ENCODE assay signal across 1 fruit fly cellular context in genomic region chr2L:6047528-6048160, dm6.
A peak's percentile ranks its signal among the peaks of the same experiment; 100 is the strongest.
TF ChIP-seq lines count a peak whose summit lies in the region.

TSS of gene IPIP (plus strand) at chr2L:6048002.

TF ChIP-seq in whole organism, embryonic, 481 proteins besides CTCF, POLR2A, EP300 and RAD21 (continued from another document and continues in another):
- TF ChIP-seq ranshi (GFP tag; IDR thresholded peaks at IDR 0.05; lab: Robert Waterston, UW) (0 out of 2 replicates have a peak, but pooled peaks have one; percentile 27), NK7.1 (GFP tag; optimal IDR thresholded peaks at IDR 0.05; lab: Kevin White, UChicago) (no peak), Adf1 (GFP tag; IDR thresholded peaks at IDR 0.05; lab: Robert Waterston, UW) (peak; percentile 33; the same call in 1 of the 2 replicates), Nf-YB (GFP tag; optimal IDR thresholded peaks at IDR 0.05; lab: Kevin White, UChicago) (no peak), Hr3 (GFP tag; optimal IDR thresholded peaks at IDR 0.05; lab: Kevin White, UChicago) (no peak), CG3065 (GFP tag; optimal IDR thresholded peaks at IDR 0.05; lab: Kevin White, UChicago) (no peak), bigmax (GFP tag; optimal IDR thresholded peaks at IDR 0.05; lab: Kevin White, UChicago) (peak; percentile 28), da (GFP tag; optimal IDR thresholded peaks at IDR 0.05; lab: Kevin White, UChicago) (no peak), Med (GFP tag; lab: Kevin White, UChicago) (peak; percentile 91), pzg (GFP tag; optimal IDR thresholded peaks at IDR 0.05; lab: Kevin White, UChicago) (peak; percentile 83), nerfin-2 (GFP tag; IDR thresholded peaks at IDR 0.05; lab: Robert Waterston, UW; ENCODE audit: partially characterized antibody) (peak; percentile 63), CG31388 (GFP tag; optimal IDR thresholded peaks at IDR 0.05; lab: Kevin White, UChicago) (no peak), CG17186 (GFP tag; optimal IDR thresholded peaks at IDR 0.05; lab: Kevin White, UChicago) (peak; percentile 49), pum (GFP tag; optimal IDR thresholded peaks at IDR 0.05; lab: Kevin White, UChicago) (no peak), CG10543 (GFP tag; optimal IDR thresholded peaks at IDR 0.05; lab: Kevin White, UChicago) (peak; percentile 51), tgo (GFP tag; IDR thresholded peaks at IDR 0.05; lab: Robert Waterston, UW) (peak; percentile 29; the same call in 1 of the 3 replicates), HHEX (GFP tag; optimal IDR thresholded peaks at IDR 0.05; lab: Kevin White, UChicago) (no peak), CG4730 (GFP tag; IDR thresholded peaks at IDR 0.05; lab: Robert Waterston, UW) (no peak), Hand (GFP tag; optimal IDR thresholded peaks at IDR 0.05; lab: Kevin White, UChicago) (no peak), sr (GFP tag; IDR thresholded peaks at IDR 0.05; lab: Robert Waterston, UW) (0 out of 3 replicates have a peak, but pooled peaks have one; percentile 3), CHES-1-like (GFP tag; optimal IDR thresholded peaks at IDR 0.05; lab: Kevin White, UChicago) (no peak), gsb-n (tag; optimal IDR thresholded peaks at IDR 0.05; lab: Kevin White, UChicago) (no peak), PHDP (tag; optimal IDR thresholded peaks at IDR 0.05; lab: Kevin White, UChicago) (no peak), CG2875 (GFP tag; optimal IDR thresholded peaks at IDR 0.05; lab: Kevin White, UChicago) (no peak), cato (GFP tag; optimal IDR thresholded peaks at IDR 0.05; lab: Kevin White, UChicago; ENCODE audit: borderline replicate concordance) (no peak), CG12299 (tag; optimal IDR thresholded peaks at IDR 0.05; lab: Kevin White, UChicago) (no peak), Hr51 (GFP tag; optimal IDR thresholded peaks at IDR 0.05; lab: Kevin White, UChicago) (no peak), tna (GFP tag; IDR thresholded peaks at IDR 0.05; lab: Robert Waterston, UW; ENCODE audit: partially characterized antibody) (peak; percentile 79), E2f1 (GFP tag; IDR thresholded peaks at IDR 0.05; lab: Robert Waterston, UW) (0 out of 2 replicates have a peak, but pooled peaks have one; percentile 7), Fer2 (tag; optimal IDR thresholded peaks at IDR 0.05; lab: Kevin White, UChicago) (no peak), wor (GFP tag; IDR thresholded peaks at IDR 0.05; lab: Robert Waterston, UW) (no peak), vfl (GFP tag; optimal IDR thresholded peaks at IDR 0.05; lab: Kevin White, UChicago) (no peak), fru (optimal IDR thresholded peaks at IDR 0.05; lab: Kevin White, UChicago) (no peak), Abd-B (GFP tag; optimal IDR thresholded peaks at IDR 0.05; lab: Kevin White, UChicago) (no peak), Elba2 (GFP tag; optimal IDR thresholded peaks at IDR 0.05; lab: Kevin White, UChicago) (no peak), zfh1 (GFP tag; IDR thresholded peaks at IDR 0.05; lab: Robert Waterston, UW) (peak; percentile 54; the same call in 2 of the 3 replicates), zen (tag; optimal IDR thresholded peaks at IDR 0.05; lab: Kevin White, UChicago) (no peak), CG11398 (GFP tag; optimal IDR thresholded peaks at IDR 0.05; lab: Kevin White, UChicago) (no peak), Deaf1 (tag; optimal IDR thresholded peaks at IDR 0.05; lab: Kevin White, UChicago) (peak; percentile 68), CG18011 (GFP tag; optimal IDR thresholded peaks at IDR 0.05; lab: Kevin White, UChicago) (no peak), kah (GFP tag; optimal IDR thresholded peaks at IDR 0.05; lab: Kevin White, UChicago) (no peak), CG7372 (GFP tag; IDR thresholded peaks at IDR 0.05; lab: Robert Waterston, UW) (peak; percentile 42; the same call in 1 of the 2 replicates), Fer1 (GFP tag; optimal IDR thresholded peaks at IDR 0.05; lab: Kevin White, UChicago) (peak; percentile 4), D19A (tag; optimal IDR thresholded peaks at IDR 0.05; lab: Kevin White, UChicago) (no peak), Oaz (GFP tag; IDR thresholded peaks at IDR 0.05; lab: Robert Waterston, UW) (no peak), tap (tag; optimal IDR thresholded peaks at IDR 0.05; lab: Kevin White, UChicago) (no peak), Doc2 (GFP tag; IDR thresholded peaks at IDR 0.05; lab: Robert Waterston, UW) (no peak), corto (GFP tag; optimal IDR thresholded peaks at IDR 0.05; lab: Kevin White, UChicago) (no peak), CG9797 (GFP tag; optimal IDR thresholded peaks at IDR 0.05; lab: Kevin White, UChicago) (peak; percentile 57), Tbp (GFP tag; optimal IDR thresholded peaks at IDR 0.05; lab: Kevin White, UChicago) (no peak), lilli (GFP tag; optimal IDR thresholded peaks at IDR 0.05; lab: Kevin White, UChicago) (peak; percentile 34), BtbVII (GFP tag; optimal IDR thresholded peaks at IDR 0.05; lab: Kevin White, UChicago) (no peak), Scr (GFP tag; IDR thresholded peaks at IDR 0.05; lab: Robert Waterston, UW; ENCODE audit: partially characterized antibody) (peak; percentile 79), CG18599 (GFP tag; optimal IDR thresholded peaks at IDR 0.05; lab: Kevin White, UChicago) (peak; percentile 15), hb (GFP tag; IDR thresholded peaks at IDR 0.05; lab: Robert Waterston, UW; ENCODE audit: partially characterized antibody) (peak; percentile 83), CG6765 (GFP tag; optimal IDR thresholded peaks at IDR 0.05; lab: Kevin White, UChicago) (no peak), bcd (GFP tag; optimal IDR thresholded peaks at IDR 0.05; lab: Kevin White, UChicago) (peak; percentile 16), CG10147 (GFP tag; optimal IDR thresholded peaks at IDR 0.05; lab: Kevin White, UChicago) (no peak), HmgZ (tag; optimal IDR thresholded peaks at IDR 0.05; lab: Kevin White, UChicago) (peak; percentile 59), Nf-YC (tag; optimal IDR thresholded peaks at IDR 0.05; lab: Kevin White, UChicago) (peak; percentile 27), CG14014 (GFP tag; IDR thresholded peaks at IDR 0.05; lab: Robert Waterston, UW) (no peak), CG17568 (GFP tag; optimal IDR thresholded peaks at IDR 0.05; lab: Kevin White, UChicago) (no peak), bab2 (GFP tag; optimal IDR thresholded peaks at IDR 0.05; lab: Kevin White, UChicago) (no peak), dpn (GFP tag; optimal IDR thresholded peaks at IDR 0.05; lab: Kevin White, UChicago) (peak; percentile 7 to 29), trh (GFP tag; optimal IDR thresholded peaks at IDR 0.05; lab: Kevin White, UChicago) (no peak), CG1792 (GFP tag; optimal IDR thresholded peaks at IDR 0.05; lab: Kevin White, UChicago) (no peak), CG10431 (GFP tag; optimal IDR thresholded peaks at IDR 0.05; lab: Kevin White, UChicago) (peak; percentile 57), CG6689 (GFP tag; IDR thresholded peaks at IDR 0.05; lab: Robert Waterston, UW) (no peak), Dip3 (GFP tag; optimal IDR thresholded peaks at IDR 0.05; lab: Kevin White, UChicago) (no peak), Dek (tag; optimal IDR thresholded peaks at IDR 0.05; lab: Kevin White, UChicago) (no peak), Sry-δ (GFP tag; optimal IDR thresholded peaks at IDR 0.05; lab: Kevin White, UChicago) (peak; percentile 90), CG15269 (tag; optimal IDR thresholded peaks at IDR 0.05; lab: Kevin White, UChicago) (no peak), CG6813 (GFP tag; optimal IDR thresholded peaks at IDR 0.05; lab: Kevin White, UChicago) (no peak), seq (GFP tag; IDR thresholded peaks at IDR 0.05; lab: Robert Waterston, UW) (no peak), ken (GFP tag; IDR thresholded peaks at IDR 0.05; lab: Robert Waterston, UW) (no peak), lab (GFP tag; optimal IDR thresholded peaks at IDR 0.05; lab: Kevin White, UChicago) (peak; percentile 60), gce (GFP tag; IDR thresholded peaks at IDR 0.05; lab: Robert Waterston, UW) (no peak), cas (GFP tag; IDR thresholded peaks at IDR 0.05; lab: Robert Waterston, UW) (no peak), CG10209 (GFP tag; optimal IDR thresholded peaks at IDR 0.05; lab: Kevin White, UChicago) (peak; percentile 48), Sin3A (optimal IDR thresholded peaks at IDR 0.05; lab: Kevin White, UChicago) (peak; percentile 34), salm (tag; optimal IDR thresholded peaks at IDR 0.05; lab: Kevin White, UChicago) (no peak), lola (GFP tag; optimal IDR thresholded peaks at IDR 0.05; lab: Kevin White, UChicago) (no peak), dmrt11E (tag; optimal IDR thresholded peaks at IDR 0.05; lab: Kevin White, UChicago) (no peak), Stat92E (GFP tag; optimal IDR thresholded peaks at IDR 0.05; lab: Kevin White, UChicago) (no peak), twi (tag; optimal IDR thresholded peaks at IDR 0.05; lab: Kevin White, UChicago) (no peak), CG1647 (GFP tag; optimal IDR thresholded peaks at IDR 0.05; lab: Kevin White, UChicago) (no peak), org-1 (GFP tag; optimal IDR thresholded peaks at IDR 0.05; lab: Kevin White, UChicago) (no peak), chif (GFP tag; optimal IDR thresholded peaks at IDR 0.05; lab: Kevin White, UChicago) (peak in 1 of 2 experiments; percentile 24), Hr78 (GFP tag; optimal IDR thresholded peaks at IDR 0.05; lab: Kevin White, UChicago) (peak in 1 of 2 experiments; percentile 84), Mrtf (GFP tag; IDR thresholded peaks at IDR 0.05; lab: Robert Waterston, UW) (peak; percentile 22; the same call in 1 of the 3 replicates), CG7271 (tag; optimal IDR thresholded peaks at IDR 0.05; lab: Kevin White, UChicago) (no peak), Spps (tag; optimal IDR thresholded peaks at IDR 0.05; lab: Kevin White, UChicago) (no peak), Sox102F (GFP tag; optimal IDR thresholded peaks at IDR 0.05; lab: Kevin White, UChicago) (no peak), CG2678 (tag; optimal IDR thresholded peaks at IDR 0.05; lab: Kevin White, UChicago) (peak; percentile 12), E2f2 (GFP tag; IDR thresholded peaks at IDR 0.05; lab: Robert Waterston, UW) (peak; percentile 39; the same call in 1 of the 2 replicates), ewg (GFP tag; optimal IDR thresholded peaks at IDR 0.05; lab: Kevin White, UChicago) (peak; percentile 12), Oli (tag; optimal IDR thresholded peaks at IDR 0.05; lab: Kevin White, UChicago) (no peak), Hey (tag; optimal IDR thresholded peaks at IDR 0.05; lab: Kevin White, UChicago) (no peak), CG34422 (GFP tag; IDR thresholded peaks at IDR 0.05; lab: Robert Waterston, UW) (peak; percentile 67; the same call in 1 of the 3 replicates), CG7839 (tag; optimal IDR thresholded peaks at IDR 0.05; lab: Kevin White, UChicago) (no peak), trem (tag; optimal IDR thresholded peaks at IDR 0.05; lab: Kevin White, UChicago) (peak; percentile 36), CG7556 (GFP tag; optimal IDR thresholded peaks at IDR 0.05; lab: Kevin White, UChicago) (no peak), GATAe (GFP tag; conservative IDR thresholded peaks at IDR 0.05; lab: Robert Waterston, UW) (no peak), CG9727 (GFP tag; optimal IDR thresholded peaks at IDR 0.05; lab: Kevin White, UChicago) (peak; percentile 39), grau (tag; optimal IDR thresholded peaks at IDR 0.05; lab: Kevin White, UChicago) (peak; percentile 2), CG2199 (GFP tag; IDR thresholded peaks at IDR 0.05; lab: Robert Waterston, UW) (peak; percentile 56; the same call in 1 of the 3 replicates), CG7987 (GFP tag; optimal IDR thresholded peaks at IDR 0.05; lab: Kevin White, UChicago) (peak; percentile 54), CG43689 (GFP tag; IDR thresholded peaks at IDR 0.05; lab: Robert Waterston, UW) (no peak), CG6272 (GFP tag; IDR thresholded peaks at IDR 0.05; lab: Robert Waterston, UW) (peak; percentile 63), CG2889 (GFP tag; IDR thresholded peaks at IDR 0.05; lab: Robert Waterston, UW) (no peak), Hmx (GFP tag; optimal IDR thresholded peaks at IDR 0.05; lab: Kevin White, UChicago) (no peak), CG2116 (GFP tag; optimal IDR thresholded peaks at IDR 0.05; lab: Kevin White, UChicago) (peak; percentile 10), insv (GFP tag; optimal IDR thresholded peaks at IDR 0.05; lab: Kevin White, UChicago) (no peak), bbx (GFP tag; IDR thresholded peaks at IDR 0.05; lab: Robert Waterston, UW; ENCODE audit: partially characterized antibody) (peak; percentile 87), p53 (GFP tag; optimal IDR thresholded peaks at IDR 0.05; lab: Kevin White, UChicago) (no peak), run (tag; optimal IDR thresholded peaks at IDR 0.05; lab: Kevin White, UChicago) (no peak), aop (GFP tag; IDR thresholded peaks at IDR 0.05; lab: Robert Waterston, UW) (no peak), dati (GFP tag; IDR thresholded peaks at IDR 0.05; lab: Robert Waterston, UW) (peak; percentile 13; the same call in 1 of the 2 replicates), CG3995 (GFP tag; optimal IDR thresholded peaks at IDR 0.05; lab: Kevin White, UChicago) (no peak), CG5245 (GFP tag; optimal IDR thresholded peaks at IDR 0.05; lab: Kevin White, UChicago) (no peak), Dfd (GFP tag; optimal IDR thresholded peaks at IDR 0.05; lab: Kevin White, UChicago) (no peak), sisA (GFP tag; IDR thresholded peaks at IDR 0.05; lab: Robert Waterston, UW) (0 out of 2 replicates have a peak, but pooled peaks have one; percentile 4), CG11695 (GFP tag; IDR thresholded peaks at IDR 0.05; lab: Robert Waterston, UW) (no peak), vnd (GFP tag; IDR thresholded peaks at IDR 0.05; lab: Robert Waterston, UW; ENCODE audit: partially characterized antibody) (peak; percentile 73), h (optimal IDR thresholded peaks at IDR 0.05; lab: Kevin White, UChicago) (no peak), CG2712 (tag; optimal IDR thresholded peaks at IDR 0.05; lab: Kevin White, UChicago) (peak; percentile 46), yki (optimal IDR thresholded peaks at IDR 0.05; lab: Kevin White, UChicago) (no peak), CG6854 (GFP tag; optimal IDR thresholded peaks at IDR 0.05; lab: Kevin White, UChicago) (no peak), Xrp1 (GFP tag; IDR thresholded peaks at IDR 0.05; lab: Robert Waterston, UW) (no peak), BEAF-32 (GFP tag; optimal IDR thresholded peaks at IDR 0.05; lab: Kevin White, UChicago) (peak; percentile 86), kay (GFP tag; optimal IDR thresholded peaks at IDR 0.05; lab: Kevin White, UChicago) (no peak), ttk (GFP tag; IDR thresholded peaks at IDR 0.05; lab: Robert Waterston, UW) (no peak; the same call in 1 of the 2 replicates), CG7786 (GFP tag; optimal IDR thresholded peaks at IDR 0.05; lab: Kevin White, UChicago) (no peak), CG10321 (GFP tag; IDR thresholded peaks at IDR 0.05; lab: Robert Waterston, UW) (no peak), ci (GFP tag; IDR thresholded peaks at IDR 0.05; lab: Robert Waterston, UW) (peak; percentile 79)
